Worm (Caenorhabditis elegans): ENCODE results near the gene srj-45.

Gene srj-45

ce11 chrV:2870127-2870526 is 33.7 kb upstream of the srj-45 start, which contains the start of gene srh-243:
Gene srh-243 (plus strand): TSS chrV:2870427.
- TF ChIP-seq elt-1 (tag; optimal IDR thresholded peaks at IDR 0.05; ENCODE audit: borderline replicate concordance, insufficient read depth) (no peak), ztf-11 (tag; optimal IDR thresholded peaks at IDR 0.05) (no peak), ceh-83 (GFP tag; optimal IDR thresholded peaks at IDR 0.05) (no peak), lsy-2 (tag; optimal IDR thresholded peaks at IDR 0.05) (no peak), mls-2 (tag; optimal IDR thresholded peaks at IDR 0.05) (no peak), nhr-12 (tag; optimal IDR thresholded peaks at IDR 0.05) (no peak), ceh-39 (tag; optimal IDR thresholded peaks at IDR 0.05) (no peak), nhr-28 (tag; optimal IDR thresholded peaks at IDR 0.05) (no peak), nhr-2 (tag; optimal IDR thresholded peaks at IDR 0.05) (no peak), ham-2 (GFP tag; optimal IDR thresholded peaks at IDR 0.05) (no peak), snpc-4 (tag; optimal IDR thresholded peaks at IDR 0.05) (no peak)

DNA sequence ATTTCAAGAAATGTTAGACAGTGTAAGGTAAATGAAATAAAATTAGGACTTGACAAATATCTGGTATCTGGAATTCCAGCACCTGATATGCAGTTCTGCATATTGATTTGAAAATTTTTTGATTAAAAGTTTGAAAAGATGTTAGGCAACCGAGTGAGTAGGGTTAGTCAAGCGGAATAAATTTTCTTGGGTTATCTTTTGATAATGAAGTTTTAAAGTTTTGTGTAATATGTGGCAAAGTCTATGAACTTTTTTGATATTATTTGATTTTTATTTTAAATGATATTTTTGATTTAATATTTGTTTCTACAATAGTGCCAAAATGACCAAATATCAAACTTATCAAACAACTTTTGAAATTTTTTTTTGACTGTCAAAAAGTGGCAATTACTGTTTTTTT is 33.1 kb upstream of the srj-45 start, which contains the start of gene srh-241:
TSS of gene srh-241 (minus strand) at position 101 of the 400 bp plus-strand sequence.
- TF ChIP-seq flh-1 (GFP tag; optimal IDR thresholded peaks at IDR 0.05) (no peak), elt-1 (tag; optimal IDR thresholded peaks at IDR 0.05; ENCODE audit: borderline replicate concordance, insufficient read depth) (no peak), cnd-1 (tag; optimal IDR thresholded peaks at IDR 0.05) (no peak), unc-62 (GFP tag; optimal IDR thresholded peaks at IDR 0.05) (no peak), ceh-39 (tag; optimal IDR thresholded peaks at IDR 0.05) (no peak), ztf-11 (tag; optimal IDR thresholded peaks at IDR 0.05) (no peak), ham-2 (GFP tag; optimal IDR thresholded peaks at IDR 0.05) (no peak), nhr-2 (tag; optimal IDR thresholded peaks at IDR 0.05) (no peak), ceh-43 (GFP tag; optimal IDR thresholded peaks at IDR 0.05) (no peak), unc-120 (tag; optimal IDR thresholded peaks at IDR 0.05; ENCODE audit: poor library complexity, severe bottlenecking) (no peak), sem-2 (GFP tag; optimal IDR thresholded peaks at IDR 0.05) (no peak), lin-13 (tag; optimal IDR thresholded peaks at IDR 0.05) (no peak), mep-1 (tag; optimal IDR thresholded peaks at IDR 0.05) (no peak), ceh-83 (GFP tag; optimal IDR thresholded peaks at IDR 0.05) (no peak), mls-2 (tag; optimal IDR thresholded peaks at IDR 0.05) (no peak), lsy-2 (tag; optimal IDR thresholded peaks at IDR 0.05) (no peak), nhr-12 (tag; optimal IDR thresholded peaks at IDR 0.05) (no peak), mab-5 (tag; optimal IDR thresholded peaks at IDR 0.05) (no peak), bed-3 (GFP tag; optimal IDR thresholded peaks at IDR 0.05) (no peak), snpc-4 (tag; optimal IDR thresholded peaks at IDR 0.05) (no peak)

DNA sequence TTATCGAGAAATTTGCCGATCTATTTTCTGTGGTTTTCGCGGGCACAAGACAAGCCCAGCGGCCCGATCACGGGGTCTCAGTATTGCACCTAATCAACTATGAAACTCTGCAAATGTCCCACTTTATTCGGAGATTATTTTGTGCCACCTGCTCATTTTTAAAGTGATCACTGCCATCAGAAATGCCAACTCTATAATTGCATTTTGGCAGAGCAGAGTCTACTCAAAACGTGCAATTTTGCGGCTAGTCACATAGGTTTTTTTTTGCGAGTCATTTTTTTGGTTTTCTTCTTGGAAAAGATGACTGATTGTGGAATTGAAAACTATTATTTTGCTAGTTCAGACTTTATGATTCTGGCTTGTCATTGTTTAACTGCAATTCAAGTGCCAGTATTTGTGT is 28.5 kb upstream of the srj-45 start, which contains the start of gene srh-240:
TSS of gene srh-240 (plus strand) at position 301 of the 400 bp plus-strand sequence.
- TF ChIP-seq ceh-39 (tag; optimal IDR thresholded peaks at IDR 0.05) (no peak), flh-1 (GFP tag; optimal IDR thresholded peaks at IDR 0.05) (no peak), mab-5 (tag; optimal IDR thresholded peaks at IDR 0.05) (no peak), zip-8 (tag; optimal IDR thresholded peaks at IDR 0.05) (no peak), snpc-4 (tag; optimal IDR thresholded peaks at IDR 0.05) (no peak), lin-13 (tag; optimal IDR thresholded peaks at IDR 0.05) (no peak), ceh-43 (GFP tag; optimal IDR thresholded peaks at IDR 0.05) (no peak), nhr-12 (tag; optimal IDR thresholded peaks at IDR 0.05) (no peak), tbx-8 (GFP tag; optimal IDR thresholded peaks at IDR 0.05) (no peak)

- TF ChIP-seq hlh-1 (tag; optimal IDR thresholded peaks at IDR 0.05) (no peak), cnd-1 (tag; optimal IDR thresholded peaks at IDR 0.05) (no peak), unc-39 (tag; optimal IDR thresholded peaks at IDR 0.05) (no peak), blmp-1 (tag; optimal IDR thresholded peaks at IDR 0.05) (no peak), tbx-8 (GFP tag; optimal IDR thresholded peaks at IDR 0.05) (no peak), ceh-83 (GFP tag; optimal IDR thresholded peaks at IDR 0.05) (no peak), unc-120 (tag; optimal IDR thresholded peaks at IDR 0.05; ENCODE audit: poor library complexity, severe bottlenecking) (no peak), nhr-12 (tag; optimal IDR thresholded peaks at IDR 0.05) (no peak), drap-1 (GFP tag; optimal IDR thresholded peaks at IDR 0.05) (no peak)
Observed at ce11 chrV:2863033-2863432, 26.6 kb upstream of the srj-45 start, which contains the start of gene srh-272. Gene srh-272 (plus strand): TSS chrV:2863333.

ce11 chrV:2861505-2861904 is 25.1 kb upstream of the srj-45 start, which contains the start of gene srh-270:
Gene srh-270 (minus strand): TSS chrV:2861605.
- TF ChIP-seq lin-32 (GFP tag; optimal IDR thresholded peaks at IDR 0.05), result no peak
- no peak for TF ChIP-seq unc-62 (GFP tag; optimal IDR thresholded peaks at IDR 0.05)
- no peak for TF ChIP-seq lsy-2 (tag; optimal IDR thresholded peaks at IDR 0.05)
- no peak for TF ChIP-seq ztf-11 (tag; optimal IDR thresholded peaks at IDR 0.05)
- no peak for TF ChIP-seq snpc-4 (tag; optimal IDR thresholded peaks at IDR 0.05)
- TF ChIP-seq drap-1 (GFP tag; optimal IDR thresholded peaks at IDR 0.05), result no peak
- no peak for TF ChIP-seq nhr-28 (tag; optimal IDR thresholded peaks at IDR 0.05)
